Fruit fly (Drosophila melanogaster) whole organism, embryonic: ENCODE data around the gene CG12723.
A peak's percentile ranks its signal among the peaks of the same experiment; 100 is the strongest.

Source experiments
- CG10366 ChIP-seq: fragments of 200-800 bp; sonication (Bioruptor generic); IDR thresholded peaks from 2 replicates; pipeline ENCODE4 v1.3.6; 2022; ENCODE audit warnings: missing biosample characterization, missing genetic modification characterization
- CG12769 ChIP-seq: fragments of 200-800 bp; sonication (Bioruptor generic); optimal IDR thresholded peaks from 2 replicates; lab custom pipeline; 2019; ENCODE audit warnings: missing biosample characterization, mild to moderate bottlenecking, missing genetic modification characterization, moderate library complexity
- CG14014 ChIP-seq: fragments of 200-800 bp; sonication (Bioruptor generic); IDR thresholded peaks from 2 replicates; pipeline ENCODE4 v1.3.6; 2022; ENCODE audit warnings: missing biosample characterization, missing genetic modification characterization
- CG14441 ChIP-seq: fragments of 200-800 bp; sonication (Bioruptor generic); IDR thresholded peaks from 2 replicates; pipeline ENCODE4 v1.3.6; 2022; ENCODE audit warnings: missing biosample characterization, missing genetic modification characterization
- CG30020 ChIP-seq: fragments of 200-800 bp; optimal IDR thresholded peaks from 2 replicates; lab custom pipeline; 2019; ENCODE audit warnings: missing biosample characterization, mild to moderate bottlenecking, missing genetic modification characterization, moderate library complexity
- CG3163 ChIP-seq: fragments of 200-800 bp; sonication (Bioruptor generic); optimal IDR thresholded peaks from 3 replicates; lab custom pipeline; 2016; ENCODE audit warnings: missing biosample characterization, missing genetic modification characterization
- CG32532 ChIP-seq: fragments of 200-800 bp; sonication (Bioruptor generic); IDR thresholded peaks from 2 replicates; pipeline ENCODE4 v1.3.6; 2022; ENCODE audit warnings: missing biosample characterization, missing genetic modification characterization
- CG32772 ChIP-seq: fragments of 200-800 bp; sonication (Bioruptor generic); IDR thresholded peaks from 2 replicates; pipeline ENCODE4 v1.3.6; 2022; ENCODE audit warnings: missing biosample characterization, missing genetic modification characterization
- CG4404 ChIP-seq: fragments of 200-800 bp; sonication (Bioruptor generic); IDR thresholded peaks from 2 replicates; pipeline ENCODE4 v1.3.6; 2022; ENCODE audit warnings: missing biosample characterization, missing genetic modification characterization
- CG6689 ChIP-seq: fragments of 200-800 bp; sonication (Bioruptor generic); IDR thresholded peaks from 2 replicates; pipeline ENCODE4 v1.3.6; 2022; ENCODE audit warnings: missing biosample characterization, missing genetic modification characterization
- CG8290 ChIP-seq, 3 experiments: fragments of 200-800 bp; sonication (Bioruptor generic); optimal IDR thresholded peaks; 2 replicates each; lab custom pipeline; 2016 to 2019; ENCODE audit warnings: missing biosample characterization in 3 of 3, missing genetic modification characterization in 3 of 3, mild to moderate bottlenecking in 2 of 3, moderate library complexity in 1 of 3
- CG9932 ChIP-seq: fragments of 200-800 bp; sonication (Bioruptor generic); IDR thresholded peaks from 2 replicates; pipeline ENCODE4 v1.3.6; 2022; ENCODE audit warnings: missing biosample characterization, missing genetic modification characterization
- Dbx ChIP-seq: fragments of 200-800 bp; sonication (Bioruptor generic); IDR thresholded peaks from 3 replicates; pipeline ENCODE4 v1.3.6; 2022; ENCODE audit warnings: missing biosample characterization, missing genetic modification characterization
- Eip74EF ChIP-seq, 2 experiments: fragments of 200-800 bp in 1 of 2; fragments of >200 bp in 1 of 2; sonication (Bioruptor generic) in 1 of 2; optimal IDR thresholded peaks; 2 replicates each; lab custom pipeline; 2017 to 2019; ENCODE audit warnings: missing biosample characterization in 2 of 2, missing genetic modification characterization in 2 of 2, mild to moderate bottlenecking in 1 of 2, moderate library complexity in 1 of 2
- HmgZ ChIP-seq: fragments of 200-800 bp; sonication (Bioruptor generic); optimal IDR thresholded peaks from 2 replicates; lab custom pipeline; 2018; ENCODE audit warnings: missing biosample characterization, mild to moderate bottlenecking, missing genetic modification characterization
- Mes4 ChIP-seq: fragments of 200-800 bp; sonication (Bioruptor generic); optimal IDR thresholded peaks from 2 replicates; lab custom pipeline; 2016; ENCODE audit warnings: missing biosample characterization, missing genetic modification characterization
- NFAT ChIP-seq: fragments of 200-800 bp; sonication (Bioruptor generic); IDR thresholded peaks from 2 replicates; pipeline ENCODE4 v1.3.6; 2022; ENCODE audit warnings: missing biosample characterization, missing genetic modification characterization
- Pdp1 ChIP-seq, 2 experiments: fragments of 200-800 bp; sonication (Bioruptor generic); optimal IDR thresholded peaks; 3 replicates each; lab custom pipeline; 2016; ENCODE audit warnings: missing biosample characterization in 2 of 2, missing genetic modification characterization in 2 of 2, mild to moderate bottlenecking in 1 of 2, moderate library complexity in 1 of 2
- Ptx1 ChIP-seq: fragments of 200-800 bp; sonication (Bioruptor generic); IDR thresholded peaks from 2 replicates; pipeline ENCODE4 v1.3.6; 2022; ENCODE audit warnings: missing biosample characterization, missing genetic modification characterization
- Rfx ChIP-seq: fragments of 200-800 bp; sonication (Bioruptor generic); IDR thresholded peaks from 2 replicates; pipeline ENCODE4 v1.3.6; 2022; ENCODE audit warnings: missing biosample characterization, missing genetic modification characterization
- Tbp ChIP-seq: fragments of >200 bp; optimal IDR thresholded peaks from 2 replicates; lab custom pipeline; 2018; ENCODE audit warnings: missing biosample characterization, missing genetic modification characterization
- Xbp1 ChIP-seq: fragments of 200-800 bp; sonication (Bioruptor generic); optimal IDR thresholded peaks from 3 replicates; lab custom pipeline; 2016; ENCODE audit warnings: missing biosample characterization, mild to moderate bottlenecking, missing genetic modification characterization
- ara ChIP-seq: fragments of 200-800 bp; sonication (Bioruptor generic); IDR thresholded peaks from 2 replicates; pipeline ENCODE4 v1.3.6; 2022; ENCODE audit warnings: missing biosample characterization, missing genetic modification characterization
- bowl ChIP-seq: fragments of 200-800 bp; sonication (Bioruptor generic); IDR thresholded peaks from 2 replicates; pipeline ENCODE4 v1.3.6; 2022; ENCODE audit warnings: missing biosample characterization, missing genetic modification characterization
- cg ChIP-seq: fragments of 200-800 bp; sonication (Bioruptor generic); optimal IDR thresholded peaks from 3 replicates; lab custom pipeline; 2019; ENCODE audit warnings: missing biosample characterization, mild to moderate bottlenecking, missing genetic modification characterization, moderate library complexity
- chm ChIP-seq: fragments of 200-800 bp; sonication (Bioruptor generic); IDR thresholded peaks from 2 replicates; pipeline ENCODE4 v1.3.6; 2022; ENCODE audit warnings: missing biosample characterization, missing genetic modification characterization
- crol ChIP-seq: fragments of 200-800 bp; sonication (Bioruptor generic); IDR thresholded peaks from 2 replicates; pipeline ENCODE4 v1.3.6; 2022; ENCODE audit warnings: missing biosample characterization, missing genetic modification characterization
- dimm ChIP-seq: fragments of 200-800 bp; sonication (Bioruptor generic); IDR thresholded peaks from 2 replicates; pipeline ENCODE4 v1.3.6; 2022; ENCODE audit warnings: missing biosample characterization, missing genetic modification characterization
- exex ChIP-seq: fragments of 200-800 bp; sonication (Bioruptor generic); optimal IDR thresholded peaks from 4 replicates; lab custom pipeline; 2018; ENCODE audit warnings: missing biosample characterization, mild to moderate bottlenecking, missing genetic modification characterization, moderate library complexity
- fd3F ChIP-seq: fragments of 200-800 bp; sonication (Bioruptor generic); optimal IDR thresholded peaks from 2 replicates; lab custom pipeline; 2018; ENCODE audit warnings: missing biosample characterization, mild to moderate bottlenecking, missing genetic modification characterization, moderate library complexity
- gem ChIP-seq: fragments of 200-800 bp; sonication (Bioruptor generic); optimal IDR thresholded peaks from 2 replicates; lab custom pipeline; 2019; ENCODE audit warnings: missing biosample characterization, mild to moderate bottlenecking, missing genetic modification characterization, moderate library complexity
- grn ChIP-seq: fragments of 200-800 bp; sonication (Bioruptor generic); optimal IDR thresholded peaks from 3 replicates; lab custom pipeline; 2017; ENCODE audit warnings: missing biosample characterization, missing genetic modification characterization
- lab ChIP-seq: fragments of 200-800 bp; sonication (Bioruptor generic); optimal IDR thresholded peaks from 3 replicates; lab custom pipeline; 2017; ENCODE audit warnings: missing biosample characterization, missing genetic modification characterization, mild to moderate bottlenecking, moderate library complexity, missing genetic modification reagents
- nom ChIP-seq: fragments of 200-800 bp; sonication (Bioruptor generic); optimal IDR thresholded peaks from 2 replicates; lab custom pipeline; 2017; ENCODE audit warnings: missing biosample characterization, missing genetic modification characterization, mild to moderate bottlenecking, moderate library complexity, missing genetic modification reagents
- phol ChIP-seq: fragments of 200-800 bp; sonication (Bioruptor generic); optimal IDR thresholded peaks from 3 replicates; lab custom pipeline; 2018; ENCODE audit warnings: missing biosample characterization, mild to moderate bottlenecking, missing genetic modification characterization, moderate library complexity
- prd ChIP-seq, 3 experiments: fragments of >200 bp in 2 of 3; fragments of 200-800 bp in 1 of 3; sonication (Bioruptor generic) in 1 of 3; optimal IDR thresholded peaks in 2 of 3; IDR thresholded peaks in 1 of 3; 2 replicates in 2 of 3; 3 replicates in 1 of 3; pipeline versions ENCODE4 v1.3.6 to Lab custom; 2017 to 2022; ENCODE audit warnings: missing biosample characterization in 1 of 3, missing genetic modification characterization in 1 of 3
- ranshi ChIP-seq: fragments of 200-800 bp; sonication (Bioruptor generic); IDR thresholded peaks from 2 replicates; pipeline ENCODE4 v1.3.6; 2022; ENCODE audit warnings: missing biosample characterization, missing genetic modification characterization
- row ChIP-seq: fragments of 200-800 bp; sonication (Bioruptor generic); IDR thresholded peaks from 3 replicates; pipeline ENCODE4 v1.3.6; 2022; ENCODE audit warnings: missing biosample characterization, missing genetic modification characterization
- slbo ChIP-seq: fragments of 200-800 bp; sonication (Bioruptor generic); IDR thresholded peaks from 2 replicates; pipeline ENCODE4 v1.3.6; 2022; ENCODE audit warnings: missing biosample characterization, missing genetic modification characterization
- sob ChIP-seq: fragments of 200-800 bp; sonication (Bioruptor generic); IDR thresholded peaks from 2 replicates; pipeline ENCODE4 v1.3.6; 2022; ENCODE audit warnings: missing biosample characterization, missing genetic modification characterization
- sqz ChIP-seq: fragments of 200-800 bp; sonication (Bioruptor generic); optimal IDR thresholded peaks from 3 replicates; lab custom pipeline; 2018; ENCODE audit warnings: missing biosample characterization, mild to moderate bottlenecking, missing genetic modification characterization
- stc ChIP-seq: fragments of 200-800 bp; sonication (Bioruptor generic); IDR thresholded peaks from 2 replicates; pipeline ENCODE4 v1.3.6; 2022; ENCODE audit warnings: missing biosample characterization, missing genetic modification characterization
- vvl ChIP-seq: fragments of 200-800 bp; sonication (Bioruptor generic); IDR thresholded peaks from 2 replicates; pipeline ENCODE4 v1.3.6; 2022; ENCODE audit warnings: missing biosample characterization, missing genetic modification characterization
- wdn ChIP-seq: fragments of 200-800 bp; sonication (Bioruptor generic); IDR thresholded peaks from 2 replicates; pipeline ENCODE4 v1.3.6; 2022; ENCODE audit warnings: missing biosample characterization, missing genetic modification characterization

CG12723 gene

DNA sequence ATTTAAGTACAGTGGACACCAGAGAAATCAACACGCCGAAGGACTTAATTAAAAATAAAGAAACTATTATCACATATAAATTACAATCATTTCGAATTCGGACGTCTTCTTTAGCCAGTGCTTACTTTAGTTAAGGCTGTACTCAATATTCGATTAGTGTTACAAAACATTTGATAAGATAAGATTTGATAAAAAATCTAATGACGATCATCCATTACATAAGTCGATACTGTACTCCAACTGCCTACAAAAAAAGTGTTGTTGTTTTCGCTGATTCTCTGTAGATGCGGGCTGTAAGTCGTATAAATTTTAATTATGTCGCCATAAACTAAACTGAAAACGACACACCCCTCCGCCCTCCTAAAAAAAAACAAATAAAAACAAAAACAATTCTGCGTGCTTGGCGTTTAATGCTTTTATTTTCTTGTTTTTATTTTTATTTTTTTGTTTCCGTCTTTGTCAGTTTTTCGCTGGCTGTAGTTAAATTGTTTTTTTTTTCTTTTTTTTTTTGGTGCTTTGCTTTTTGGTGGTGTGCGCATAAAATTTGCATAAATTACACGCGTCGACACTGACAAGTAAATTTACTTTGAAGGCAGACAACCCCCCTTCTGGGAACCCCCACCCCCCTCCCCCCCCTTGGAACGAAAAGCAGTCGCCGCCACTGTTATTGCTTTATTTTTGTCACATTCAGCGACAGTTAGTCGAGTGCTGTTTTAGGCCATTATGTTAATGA is 43.2 kb upstream of the CG12723 start (continued):
- TF ChIP-seq sqz (GFP tag; lab: Kevin White, UChicago) (peak; percentile 56), CG32532 (GFP tag; lab: Robert Waterston, UW) (peak; percentile 44; the same call in 1 of the 2 replicates), CG8290 (GFP tag; optimal IDR thresholded peaks at IDR 0.05; lab: Kevin White, UChicago) (no peak), CG8290 (tag; optimal IDR thresholded peaks at IDR 0.05; lab: Kevin White, UChicago) (peak in 1 of 2 experiments; percentile 14), Mes4 (GFP tag; lab: Kevin White, UChicago) (no peak), phol (no peak), NFAT (GFP tag; lab: Robert Waterston, UW) (peak; percentile 25; the same call in 1 of the 2 replicates), Eip74EF (GFP tag; optimal IDR thresholded peaks at IDR 0.05; lab: Kevin White, UChicago) (peak in 1 of 2 experiments; percentile 36), cg (GFP tag; lab: Kevin White, UChicago) (no peak), lab (GFP tag; lab: Kevin White, UChicago) (no peak), vvl (GFP tag; lab: Robert Waterston, UW) (peak; percentile 95), CG30020 (tag; lab: Kevin White, UChicago) (no peak), prd (optimal IDR thresholded peaks at IDR 0.05; lab: Kevin White, UChicago) (no peak), prd (GFP tag; IDR thresholded peaks at IDR 0.05; lab: Robert Waterston, UW) (peak; percentile 33; the same call in 1 of the 3 replicates), grn (GFP tag; lab: Kevin White, UChicago) (peak; percentile 13), CG3163 (GFP tag; lab: Kevin White, UChicago) (no peak), dimm (GFP tag; lab: Robert Waterston, UW) (0 out of 2 replicates have a peak, but pooled peaks have one; percentile 3), slbo (GFP tag; lab: Robert Waterston, UW) (peak; percentile 58), Ptx1 (GFP tag; lab: Robert Waterston, UW) (0 out of 2 replicates have a peak, but pooled peaks have one; percentile 6), sob (GFP tag; lab: Robert Waterston, UW) (no peak), Dbx (GFP tag; lab: Robert Waterston, UW) (0 out of 3 replicates have a peak, but pooled peaks have one; percentile 12), Pdp1 (GFP tag; optimal IDR thresholded peaks at IDR 0.05; lab: Kevin White, UChicago) (peak in 1 of 2 experiments; percentile 87), chm (GFP tag; lab: Robert Waterston, UW) (0 out of 2 replicates have a peak, but pooled peaks have one; percentile 16), CG14014 (GFP tag; lab: Robert Waterston, UW) (peak; percentile 8; the same call in 1 of the 2 replicates), CG9932 (GFP tag; lab: Robert Waterston, UW) (peak; percentile 25), Tbp (no peak), stc (GFP tag; lab: Robert Waterston, UW) (no peak), CG10366 (GFP tag; lab: Robert Waterston, UW) (peak; percentile 38; the same call in 1 of the 2 replicates), CG32772 (GFP tag; lab: Robert Waterston, UW) (peak; percentile 54), nom (GFP tag; lab: Kevin White, UChicago) (peak; percentile 12), ranshi (GFP tag; lab: Robert Waterston, UW) (peak; percentile 31), ara (0 out of 2 replicates have a peak, but pooled peaks have one; percentile 7), Rfx (GFP tag; lab: Robert Waterston, UW) (peak; percentile 55), crol (GFP tag; lab: Robert Waterston, UW) (peak; percentile 91), CG6689 (GFP tag; lab: Robert Waterston, UW) (0 out of 2 replicates have a peak, but pooled peaks have one; percentile 10), exex (peak; percentile 85), bowl (GFP tag; lab: Robert Waterston, UW) (0 out of 2 replicates have a peak, but pooled peaks have one; percentile 16), HmgZ (tag; lab: Kevin White, UChicago) (no peak), CG12769 (peak; percentile 57), Xbp1 (GFP tag; lab: Kevin White, UChicago) (no peak), fd3F (GFP tag; lab: Kevin White, UChicago) (peak; percentile 16), CG14441 (GFP tag; lab: Robert Waterston, UW) (peak; percentile 43; the same call in 1 of the 2 replicates), wdn (GFP tag; lab: Robert Waterston, UW) (peak; percentile 31; the same call in 1 of the 2 replicates), CG4404 (no peak), row (GFP tag; lab: Robert Waterston, UW) (peak; percentile 29), gem (no peak)
- TF ChIP-seq, all 482 proteins: peak for 42
